Fruit fly (Drosophila melanogaster): ENCODE data around the gene Trmt61.

Gene Trmt61

dm6 chr3R:26017294-26017770 is 42.0 kb upstream of the Trmt61 start:
- TF ChIP-seq chinmo (GFP tag; IDR thresholded peaks at IDR 0.05; ENCODE audit: partially characterized antibody) (peak; percentile 83; the same call in 3 of the 4 replicates), CG12299 (tag; optimal IDR thresholded peaks at IDR 0.05) (no peak), CG7271 (tag; optimal IDR thresholded peaks at IDR 0.05) (no peak), CG17385 (GFP tag; optimal IDR thresholded peaks at IDR 0.05) (no peak), CG33557 (GFP tag; optimal IDR thresholded peaks at IDR 0.05) (no peak), kni (GFP tag; optimal IDR thresholded peaks at IDR 0.05) (peak; percentile 72), pum (GFP tag; optimal IDR thresholded peaks at IDR 0.05) (no peak), CG16813 (GFP tag; IDR thresholded peaks at IDR 0.05; ENCODE audit: partially characterized antibody) (no peak), Sin3A (optimal IDR thresholded peaks at IDR 0.05) (no peak), CG8089 (GFP tag; optimal IDR thresholded peaks at IDR 0.05) (no peak), CG18619 (GFP tag; optimal IDR thresholded peaks at IDR 0.05) (no peak), mam (GFP tag; optimal IDR thresholded peaks at IDR 0.05) (no peak), sd (tag; optimal IDR thresholded peaks at IDR 0.05) (peak; percentile 79), yki (optimal IDR thresholded peaks at IDR 0.05) (no peak), Kr (GFP tag; optimal IDR thresholded peaks at IDR 0.05) (no peak), CG13424 (tag; optimal IDR thresholded peaks at IDR 0.05) (no peak), twi (tag; optimal IDR thresholded peaks at IDR 0.05) (no peak), Jarid2 (GFP tag; optimal IDR thresholded peaks at IDR 0.05) (peak; percentile 76), otp (GFP tag; IDR thresholded peaks at IDR 0.05) (0 out of 3 replicates have a peak, but pooled peaks have one; percentile 13), ssp (GFP tag; IDR thresholded peaks at IDR 0.05) (no peak), Ets97D (GFP tag; optimal IDR thresholded peaks at IDR 0.05) (no peak), CG8359 (GFP tag; optimal IDR thresholded peaks at IDR 0.05; ENCODE audit: borderline replicate concordance) (no peak), Nf-YC (tag; optimal IDR thresholded peaks at IDR 0.05) (peak; percentile 5), jigr1 (GFP tag; IDR thresholded peaks at IDR 0.05) (no peak), CG42726 (GFP tag; IDR thresholded peaks at IDR 0.05; ENCODE audit: partially characterized antibody) (0 out of 2 replicates have a peak, but pooled peaks have one; percentile 40), tgo (GFP tag; IDR thresholded peaks at IDR 0.05) (no peak), CG11456 (GFP tag; IDR thresholded peaks at IDR 0.05) (no peak), toy (GFP tag; IDR thresholded peaks at IDR 0.05) (no peak), Hr78 (GFP tag; optimal IDR thresholded peaks at IDR 0.05) (peak in 1 of 2 experiments; percentile 88), HLH3B (GFP tag; IDR thresholded peaks at IDR 0.05) (no peak), Bgb (GFP tag; IDR thresholded peaks at IDR 0.05; ENCODE audit: partially characterized antibody) (peak; percentile 18; the same call in 1 of the 2 replicates), CG6813 (GFP tag; optimal IDR thresholded peaks at IDR 0.05) (no peak), Mad (GFP tag; optimal IDR thresholded peaks at IDR 0.05) (no peak), CG31224 (GFP tag; IDR thresholded peaks at IDR 0.05) (no peak), CG31388 (GFP tag; optimal IDR thresholded peaks at IDR 0.05) (no peak), CG3163 (GFP tag; optimal IDR thresholded peaks at IDR 0.05) (no peak), gsb (GFP tag; IDR thresholded peaks at IDR 0.05) (no peak), tin (GFP tag; optimal IDR thresholded peaks at IDR 0.05) (no peak), pzg (GFP tag; optimal IDR thresholded peaks at IDR 0.05) (no peak), kay (GFP tag; optimal IDR thresholded peaks at IDR 0.05) (no peak), CG3847 (GFP tag; IDR thresholded peaks at IDR 0.05) (no peak), NC2α (GFP tag; optimal IDR thresholded peaks at IDR 0.05) (peak; percentile 22), CG18476 (GFP tag; optimal IDR thresholded peaks at IDR 0.05) (no peak), Side (GFP tag; optimal IDR thresholded peaks at IDR 0.05) (no peak), gce (GFP tag; IDR thresholded peaks at IDR 0.05) (no peak), Dek (tag; optimal IDR thresholded peaks at IDR 0.05) (no peak), CG34224 (GFP tag; IDR thresholded peaks at IDR 0.05; ENCODE audit: partially characterized antibody) (no peak), CG11504 (tag; optimal IDR thresholded peaks at IDR 0.05) (peak; percentile 80), CG1602 (GFP tag; optimal IDR thresholded peaks at IDR 0.05) (no peak), NFAT (GFP tag; IDR thresholded peaks at IDR 0.05) (0 out of 2 replicates have a peak, but pooled peaks have one; percentile 29), bsh (GFP tag; optimal IDR thresholded peaks at IDR 0.05) (no peak)
